Worm (Caenorhabditis elegans) whole organism, young adult: ENCODE data around the gene clec-88.

Experiments
- B0035.1 ChIP-seq: sonication (generic microtip); optimal IDR thresholded peaks from 2 replicates; lab custom pipeline; 2016; ENCODE audit warnings: missing genetic modification characterization, mild to moderate bottlenecking, missing compliant biosample characterization, missing genotype, missing genetic modification reagents
- dox-1 ChIP-seq: fragments of 200-800 bp; sonication (Bioruptor generic); IDR thresholded peaks from 2 replicates; pipeline ENCODE4 v1.3.6; 2022; ENCODE audit warnings: missing genetic modification reagents, missing genetic modification characterization, missing compliant biosample characterization
- lin-40 ChIP-seq: sonication (generic microtip); optimal IDR thresholded peaks from 2 replicates; lab custom pipeline; 2016; ENCODE audit warnings: missing genetic modification characterization, mild to moderate bottlenecking, missing compliant biosample characterization, missing genotype, missing genetic modification reagents
- rcor-1 ChIP-seq: fragments of 200-800 bp; sonication (Bioruptor generic); IDR thresholded peaks from 2 replicates; pipeline ENCODE4 v1.3.6; 2022; ENCODE audit warnings: missing genetic modification reagents, missing genetic modification characterization, missing compliant biosample characterization

DNA sequence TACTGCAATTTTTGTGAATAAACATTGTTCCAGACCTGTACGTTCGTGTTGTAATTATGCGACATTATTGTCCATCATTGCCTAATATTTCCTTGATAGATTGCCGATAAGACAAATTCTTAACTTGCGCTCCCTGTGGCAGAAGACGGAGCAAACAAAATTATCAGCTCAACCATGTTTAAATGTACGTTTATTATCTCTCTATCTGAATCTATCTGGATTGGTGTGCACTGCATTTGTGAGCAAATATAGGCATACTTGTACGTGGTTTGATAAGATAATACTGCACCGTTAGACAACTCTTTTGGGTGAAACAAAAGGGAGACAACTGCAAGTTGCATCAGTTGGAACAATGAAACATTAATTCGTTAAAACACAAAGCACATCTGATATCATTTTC lies 38.2 kb upstream of the clec-88 start:
- TF ChIP-seq lin-40 (tag; lab: Kevin White, UChicago) = peak; percentile 5
- TF ChIP-seq B0035.1 (tag; lab: Kevin White, UChicago) = no peak
- TF ChIP-seq rcor-1 (GFP tag; lab: Robert Waterston, UW) = no peak
- peak; percentile 62 for TF ChIP-seq dox-1
